Worm (Caenorhabditis elegans) whole organism, mixed stage, embryonic: ENCODE measurements around the gene str-233.

Experiments used
- blmp-1 ChIP-seq: fragments of 150-350 bp; optimal IDR thresholded peaks from 2 replicates; lab custom pipeline; 2014; ENCODE audit warnings: missing biosample characterization, missing genetic modification characterization
- unc-39 ChIP-seq: fragments of 150-350 bp; optimal IDR thresholded peaks from 2 replicates; lab custom pipeline; 2014; ENCODE audit warnings: missing biosample characterization, missing genetic modification characterization

ce11 chrV:16055031-16055430, 45.6 kb upstream of the str-233 start, which contains the start of gene F14H3.4:
- no peak for TF ChIP-seq unc-39 (tag; lab: Kevin White, UChicago)
- no peak for TF ChIP-seq blmp-1 (tag; lab: Kevin White, UChicago)
